Fruit fly (Drosophila melanogaster): ENCODE results near the gene Dfd.
A peak's percentile ranks its signal among the peaks of the same experiment; 100 is the strongest.

- TF ChIP-seq Eip75B (GFP tag; optimal IDR thresholded peaks at IDR 0.05) (no peak), CG31627 (GFP tag; optimal IDR thresholded peaks at IDR 0.05) (no peak), Hr39 (GFP tag; optimal IDR thresholded peaks at IDR 0.05) (no peak), CG7368 (GFP tag; optimal IDR thresholded peaks at IDR 0.05) (no peak), Eip78C (GFP tag) (peak; percentile 18), CG8632 (GFP tag; optimal IDR thresholded peaks at IDR 0.05) (no peak), fd85E (GFP tag; optimal IDR thresholded peaks at IDR 0.05) (no peak), Sox102F (GFP tag; optimal IDR thresholded peaks at IDR 0.05) (no peak), lz (GFP tag; optimal IDR thresholded peaks at IDR 0.05) (no peak), CG3919 (GFP tag; optimal IDR thresholded peaks at IDR 0.05) (no peak), Sox14 (GFP tag; optimal IDR thresholded peaks at IDR 0.05) (no peak), CG1621 (tag; optimal IDR thresholded peaks at IDR 0.05) (no peak), Eip93F (GFP tag; optimal IDR thresholded peaks at IDR 0.05) (no peak)
Observed at dm6 chr3R:6768256-6768655, 23.4 kb upstream of the Dfd start.
